Worm (Caenorhabditis elegans): ENCODE results near the gene dsl-1.
"Not testable (repeated sequence)": the region's sequence is repeated elsewhere in the genome, so short reads cannot be mapped to it uniquely, and the experiment has no call there.

Gene dsl-1

DNA sequence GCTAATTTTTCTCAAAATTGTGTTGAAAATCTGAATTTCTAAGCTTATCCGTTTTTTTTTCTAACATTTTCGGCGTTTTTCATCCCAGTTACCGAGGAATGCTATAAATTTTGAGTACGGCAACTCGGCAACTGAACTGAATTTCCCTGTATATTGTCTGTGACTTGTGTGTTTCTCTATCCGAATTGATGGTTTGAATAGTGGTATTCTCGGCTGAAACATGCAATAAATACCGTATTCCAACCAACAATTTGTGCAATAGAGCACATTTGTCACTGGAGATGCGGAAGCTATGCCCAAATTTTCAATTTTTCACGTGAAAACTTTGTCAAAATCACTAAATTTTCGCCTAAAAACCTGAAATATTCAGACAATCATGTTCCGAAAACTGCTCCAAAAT lies 25.6 kb downstream of the dsl-1 start, which contains the start of gene rmif-2:
TSS of gene rmif-2 (plus strand) at position 301 of the 400 bp plus-strand sequence.
- TF ChIP-seq him-1, W03F9.2, dao-5 (tag; optimal IDR thresholded peaks at IDR 0.05): not testable (repeated sequence)

DNA sequence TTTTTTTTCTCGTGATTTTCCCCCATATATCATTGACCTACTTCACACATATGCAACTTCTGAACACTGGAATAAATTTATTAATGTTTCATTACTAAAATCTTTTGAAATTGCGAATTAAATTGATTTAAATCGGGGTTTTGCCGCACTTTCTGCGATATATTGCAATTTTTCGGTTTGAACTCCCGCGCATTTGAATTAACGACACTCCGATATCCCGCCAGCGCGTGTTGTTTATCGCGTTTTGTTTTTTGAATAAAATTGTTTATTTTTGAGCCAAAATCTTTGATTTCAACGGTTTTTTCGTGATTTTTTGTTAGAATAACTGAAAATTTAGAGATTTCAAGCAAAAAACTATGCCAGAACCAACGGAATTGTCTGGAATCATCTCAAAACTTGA lies 30.2 kb downstream of the dsl-1 start, which contains the start of gene Y104H12D.2:
TSS of gene Y104H12D.2 (plus strand) at position 340 of the 400 bp plus-strand sequence.
- TF ChIP-seq W03F9.2 (tag; optimal IDR thresholded peaks at IDR 0.05) (no peak), dao-5 (tag; optimal IDR thresholded peaks at IDR 0.05) (no peak), him-1 (tag; optimal IDR thresholded peaks at IDR 0.05) (no peak)

ce11 chrIV:1176613-1177012 lies 31.3 kb downstream of the dsl-1 start:
- TF ChIP-seq W03F9.2 (tag; optimal IDR thresholded peaks at IDR 0.05) (no peak), him-1 (tag; optimal IDR thresholded peaks at IDR 0.05) (no peak), dao-5 (tag; optimal IDR thresholded peaks at IDR 0.05) (no peak)

DNA sequence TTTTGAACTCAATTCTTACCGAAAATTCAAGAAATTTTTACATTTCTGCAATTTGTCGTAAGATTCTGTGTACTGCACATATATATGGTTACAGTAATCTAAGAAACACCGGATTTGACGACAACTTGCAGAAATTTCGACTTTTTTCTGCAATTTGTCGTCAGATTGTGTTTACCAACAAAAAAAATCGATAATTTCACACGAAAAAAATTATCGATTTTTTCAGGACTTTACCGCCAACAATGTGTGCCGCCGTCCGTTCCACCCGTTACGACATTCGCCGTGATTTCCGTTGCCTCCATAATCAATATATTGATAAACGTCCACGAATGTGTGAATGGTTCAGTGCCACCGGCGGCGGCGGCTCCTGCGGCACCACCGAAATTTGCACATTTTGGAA lies 33.5 kb downstream of the dsl-1 start:
- no peak for TF ChIP-seq him-1 (tag; optimal IDR thresholded peaks at IDR 0.05)
- no peak for TF ChIP-seq dao-5 (tag; optimal IDR thresholded peaks at IDR 0.05)
- TF ChIP-seq W03F9.2 (tag; optimal IDR thresholded peaks at IDR 0.05), result no peak

- TF ChIP-seq dao-5 (tag; optimal IDR thresholded peaks at IDR 0.05), result no peak
- TF ChIP-seq W03F9.2 (tag; optimal IDR thresholded peaks at IDR 0.05), result no peak
- TF ChIP-seq him-1 (tag; optimal IDR thresholded peaks at IDR 0.05), result no peak
These were observed 37.5 kb downstream of the dsl-1 start, which contains the start of gene cec-2 for ce11 chrIV:1170408-1170807. cec-2 (plus strand) TSS chrIV:1170708.

DNA sequence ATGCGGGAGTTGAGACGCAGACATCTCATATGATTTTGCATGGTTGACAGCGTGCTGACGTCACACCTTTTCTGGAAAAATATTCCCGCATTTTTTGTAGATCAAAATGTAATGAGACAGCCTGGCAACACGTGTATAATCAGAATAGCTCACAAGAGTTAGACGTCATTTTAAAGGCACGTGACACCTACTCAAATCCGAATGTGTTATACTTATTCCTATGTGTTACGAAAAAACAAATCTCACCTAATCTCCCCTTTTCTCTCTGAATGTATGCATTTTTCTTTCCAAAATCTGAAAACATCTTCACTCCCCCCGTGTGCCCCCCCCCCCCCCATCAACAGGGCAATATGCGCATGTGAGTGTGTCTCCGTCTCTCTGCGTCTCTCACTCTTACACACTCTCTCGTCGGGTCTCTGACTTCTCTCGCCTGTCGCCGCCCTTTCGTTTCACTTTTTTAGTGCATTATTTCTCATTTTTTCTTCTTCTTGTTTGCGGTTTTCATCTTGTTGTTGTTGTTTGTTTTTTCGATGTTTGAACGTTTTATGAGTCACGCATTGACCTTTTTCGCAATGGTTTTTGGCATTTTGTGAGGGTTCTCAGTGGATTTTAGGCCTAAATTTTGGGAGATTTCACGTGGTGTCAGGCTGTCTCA lies 39.4 kb downstream of the dsl-1 start:
- no peak for TF ChIP-seq him-1 (tag; optimal IDR thresholded peaks at IDR 0.05)
- TF ChIP-seq dao-5 (tag; optimal IDR thresholded peaks at IDR 0.05), result no peak
- TF ChIP-seq W03F9.2 (tag; optimal IDR thresholded peaks at IDR 0.05), result no peak

- TF ChIP-seq W03F9.2 (tag; optimal IDR thresholded peaks at IDR 0.05) (no peak), dao-5 (tag; optimal IDR thresholded peaks at IDR 0.05) (no peak), him-1 (tag; optimal IDR thresholded peaks at IDR 0.05) (no peak)
These were observed 40.5 kb downstream of the dsl-1 start for ce11 chrIV:1167352-1167751.

- TF ChIP-seq him-1 (tag; optimal IDR thresholded peaks at IDR 0.05), result no peak
- no peak for TF ChIP-seq dao-5 (tag; optimal IDR thresholded peaks at IDR 0.05)
- TF ChIP-seq W03F9.2 (tag; optimal IDR thresholded peaks at IDR 0.05), result no peak
These were observed 44.8 kb downstream of the dsl-1 start, which contains the start of gene C50A2.7 for ce11 chrIV:1163126-1163525. C50A2.7 (plus strand) TSS chrIV:1163426.

DNA sequence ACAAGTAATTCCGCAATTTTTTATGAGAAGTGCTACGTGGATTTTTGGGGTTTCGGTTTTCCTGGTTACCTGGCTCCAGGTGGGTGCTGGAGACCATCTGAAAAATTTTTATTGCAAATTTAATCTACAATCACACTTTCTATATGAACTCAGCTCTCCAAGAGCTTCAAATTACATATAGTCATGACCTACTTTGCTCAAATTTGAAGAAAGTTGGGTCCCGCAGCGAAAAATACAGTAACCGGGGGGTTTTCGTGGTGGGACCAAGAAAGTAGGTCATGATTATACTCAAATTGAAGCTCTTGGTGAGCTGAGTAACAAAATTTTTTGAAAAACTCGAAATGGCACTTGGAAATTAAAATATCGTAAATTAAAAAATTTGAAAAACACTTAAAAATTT lies 47.5 kb downstream of the dsl-1 start, which contains the start of gene ets-8:
TSS of gene ets-8 (minus strand) at position 101 of the 400 bp plus-strand sequence.
- no peak for TF ChIP-seq W03F9.2 (tag; optimal IDR thresholded peaks at IDR 0.05)

DNA sequence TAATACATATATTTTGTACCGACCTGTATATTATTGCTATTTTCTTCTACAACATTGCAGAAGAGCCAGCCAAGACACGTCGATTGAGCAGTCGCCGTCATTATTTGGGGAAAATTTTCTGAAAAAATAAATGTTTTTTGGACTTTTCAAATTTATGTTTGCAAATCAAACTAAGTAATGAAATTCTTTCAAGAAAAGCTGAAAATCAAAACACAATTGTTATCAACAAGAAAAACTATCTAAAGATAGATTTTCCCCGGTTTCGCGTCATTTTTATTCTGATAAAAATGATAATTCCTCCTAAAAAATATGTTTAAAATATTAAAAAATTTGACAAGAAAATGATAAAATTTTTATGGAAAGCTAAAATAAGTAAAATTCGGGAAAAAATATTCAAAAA lies 50.0 kb downstream of the dsl-1 start, which contains the start of gene C50A2.3:
TSS of gene C50A2.3 (minus strand) at position 101 of the 400 bp plus-strand sequence.
- TF ChIP-seq dao-5 (tag; optimal IDR thresholded peaks at IDR 0.05), result no peak
- no peak for TF ChIP-seq him-1 (tag; optimal IDR thresholded peaks at IDR 0.05)
- TF ChIP-seq W03F9.2 (tag; optimal IDR thresholded peaks at IDR 0.05), result no peak
